Worm (Caenorhabditis elegans) whole organism, L3 larva: Measurements from ENCODE around the gene rpm-1.
A peak's percentile ranks its signal among the peaks of the same experiment; 100 is the strongest.

Source experiments
- R02D3.7 ChIP-seq: fragments of 150-350 bp; optimal IDR thresholded peaks from 2 replicates; lab custom pipeline; 2014; ENCODE audit warnings: missing biosample characterization, missing genetic modification characterization
- ZK546.5 ChIP-seq: sonication (generic microtip); optimal IDR thresholded peaks from 2 replicates; lab custom pipeline; 2017; ENCODE audit warnings: missing biosample characterization, missing genetic modification characterization
- ceh-16 ChIP-seq: sonication (generic microtip); optimal IDR thresholded peaks from 2 replicates; lab custom pipeline; 2017; ENCODE audit warnings: missing biosample characterization, missing genetic modification characterization
- ceh-82 ChIP-seq: fragments of 150-350 bp; optimal IDR thresholded peaks from 2 replicates; lab custom pipeline; 2014; ENCODE audit warnings: missing biosample characterization, missing genetic modification characterization
- daf-12 ChIP-seq: fragments of 150-350 bp; optimal IDR thresholded peaks from 2 replicates; lab custom pipeline; 2014; ENCODE audit warnings: missing biosample characterization, missing genetic modification reagents, missing genetic modification characterization
- egl-27 ChIP-seq: sonication (generic microtip); optimal IDR thresholded peaks from 4 replicates; lab custom pipeline; 2017; ENCODE audit warnings: missing biosample characterization, missing genetic modification reagents, missing genetic modification characterization
- egl-5 ChIP-seq: fragments of 150-350 bp; optimal IDR thresholded peaks from 2 replicates; lab custom pipeline; 2017; ENCODE audit warnings: missing biosample characterization, missing genetic modification reagents, missing genetic modification characterization, inconsistent platforms
- elt-2 ChIP-seq: sonication (generic microtip); optimal IDR thresholded peaks from 2 replicates; lab custom pipeline; 2016; ENCODE audit warnings: missing genetic modification reagents, mild to moderate bottlenecking, missing genetic modification characterization, missing compliant biosample characterization
- fkh-10 ChIP-seq: sonication (generic microtip); optimal IDR thresholded peaks from 2 replicates; lab custom pipeline; 2017; ENCODE audit warnings: missing biosample characterization, missing genetic modification reagents, missing genetic modification characterization
- fkh-2 ChIP-seq: fragments of 150-350 bp; optimal IDR thresholded peaks from 2 replicates; lab custom pipeline; 2014; ENCODE audit warnings: missing biosample characterization, missing genetic modification reagents, missing genetic modification characterization
- fos-1 ChIP-seq: fragments of 150-350 bp; optimal IDR thresholded peaks from 2 replicates; lab custom pipeline; 2014; ENCODE audit warnings: missing biosample characterization, missing genetic modification characterization
- hmg-11 ChIP-seq: sonication (generic microtip); optimal IDR thresholded peaks from 2 replicates; lab custom pipeline; 2016; ENCODE audit warnings: missing genetic modification characterization, missing compliant biosample characterization
- lin-39 ChIP-seq: fragments of 150-350 bp; optimal IDR thresholded peaks from 2 replicates; lab custom pipeline; 2018; ENCODE audit warnings: missing biosample characterization, missing genetic modification reagents, missing genetic modification characterization
- mdl-1 ChIP-seq: fragments of 150-350 bp; optimal IDR thresholded peaks from 2 replicates; lab custom pipeline; 2014; ENCODE audit warnings: missing biosample characterization, missing genetic modification characterization
- mml-1 ChIP-seq: fragments of 150-350 bp; sonication (generic microtip); optimal IDR thresholded peaks from 3 replicates; lab custom pipeline; 2014; ENCODE audit warnings: missing biosample characterization, missing genetic modification characterization
- nfya-1 ChIP-seq: sonication (generic microtip); optimal IDR thresholded peaks from 2 replicates; lab custom pipeline; 2017; ENCODE audit warnings: missing genetic modification characterization, mild to moderate bottlenecking, missing compliant biosample characterization, antibody characterized with exemption, moderate library complexity; ENCODE audit not compliant: insufficient read depth
- nhr-11 ChIP-seq: fragments of 150-350 bp; optimal IDR thresholded peaks from 2 replicates; lab custom pipeline; 2014; ENCODE audit warnings: missing biosample characterization, missing genetic modification characterization
- nhr-25 ChIP-seq: sonication (generic microtip); optimal IDR thresholded peaks from 2 replicates; lab custom pipeline; 2017; ENCODE audit warnings: missing biosample characterization, missing genetic modification characterization
- nhr-28 ChIP-seq: fragments of 150-350 bp; optimal IDR thresholded peaks from 2 replicates; lab custom pipeline; 2014; ENCODE audit warnings: missing biosample characterization, missing genetic modification characterization
- nhr-43 ChIP-seq: sonication (generic microtip); optimal IDR thresholded peaks from 2 replicates; lab custom pipeline; 2016; ENCODE audit warnings: mild to moderate bottlenecking, missing genetic modification characterization, missing compliant biosample characterization; ENCODE audit not compliant: poor library complexity, severe bottlenecking
- nhr-67 ChIP-seq: fragments of 150-350 bp; optimal IDR thresholded peaks from 2 replicates; lab custom pipeline; 2014; ENCODE audit warnings: missing biosample characterization, missing genetic modification characterization
- nhr-77 ChIP-seq: fragments of 150-350 bp; optimal IDR thresholded peaks from 2 replicates; lab custom pipeline; 2014; ENCODE audit warnings: missing biosample characterization, missing genetic modification characterization
- pha-4 ChIP-seq: fragments of 150-350 bp; optimal IDR thresholded peaks from 2 replicates; lab custom pipeline; 2014; ENCODE audit warnings: missing biosample characterization, missing genetic modification reagents, missing genetic modification characterization
- pqm-1 ChIP-seq: fragments of 150-350 bp; optimal IDR thresholded peaks from 2 replicates; lab custom pipeline; 2017; ENCODE audit warnings: missing biosample characterization, missing genetic modification characterization, inconsistent platforms
- sea-2 ChIP-seq: fragments of 150-350 bp; sonication (generic microtip); optimal IDR thresholded peaks from 4 replicates; lab custom pipeline; 2014; ENCODE audit warnings: missing biosample characterization, missing genetic modification reagents, missing genetic modification characterization
- skn-1 ChIP-seq: fragments of 150-350 bp; optimal IDR thresholded peaks from 2 replicates; lab custom pipeline; 2014; ENCODE audit warnings: missing biosample characterization, missing genetic modification characterization
- snpc-4 ChIP-seq: fragments of 150-350 bp; optimal IDR thresholded peaks from 2 replicates; lab custom pipeline; 2014; ENCODE audit warnings: missing biosample characterization, missing genetic modification characterization
- tbx-2 ChIP-seq: sonication (generic microtip); optimal IDR thresholded peaks from 2 replicates; lab custom pipeline; 2016; ENCODE audit warnings: mild to moderate bottlenecking, missing genetic modification characterization, missing compliant biosample characterization
- unc-39 ChIP-seq: sonication (generic microtip); optimal IDR thresholded peaks from 4 replicates; lab custom pipeline; 2017; ENCODE audit warnings: missing biosample characterization, missing genetic modification characterization
- ztf-11 ChIP-seq: fragments of 150-350 bp; optimal IDR thresholded peaks from 2 replicates; lab custom pipeline; 2014; ENCODE audit warnings: missing biosample characterization, missing genetic modification characterization
- ztf-4 ChIP-seq: fragments of 150-350 bp; optimal IDR thresholded peaks from 2 replicates; lab custom pipeline; 2014; ENCODE audit warnings: missing biosample characterization, missing genetic modification characterization

The rpm-1 gene

DNA sequence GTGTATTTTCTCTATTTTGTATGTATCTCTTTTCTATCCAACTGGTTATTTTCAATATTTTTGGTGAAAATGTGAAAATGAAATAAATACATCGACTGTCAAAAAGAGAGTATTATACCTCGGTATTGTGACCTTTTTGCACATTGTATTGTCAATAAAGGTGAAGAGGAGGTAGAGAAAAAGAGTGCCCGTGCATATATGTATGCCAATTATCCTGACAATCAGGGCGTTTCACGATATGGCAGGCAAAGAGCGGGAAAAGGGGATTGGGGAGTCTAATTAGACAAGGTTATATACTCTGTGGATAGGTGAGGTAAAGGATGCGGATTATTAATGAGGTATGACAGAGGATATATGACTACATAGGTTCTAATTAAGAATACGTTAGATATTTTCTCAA lies 22.9 kb downstream of the rpm-1 start:
- no peak for TF ChIP-seq ceh-82 (tag; lab: Kevin White, UChicago)
- no peak for TF ChIP-seq fos-1 (tag; lab: Kevin White, UChicago)
- TF ChIP-seq egl-27 (tag; lab: Kevin White, UChicago): no peak
- TF ChIP-seq ceh-16 (tag; lab: Kevin White, UChicago): no peak
- peak; percentile 44 for TF ChIP-seq pha-4 (tag; lab: Kevin White, UChicago)
- no peak for TF ChIP-seq lin-39 (tag; lab: Kevin White, UChicago)
- TF ChIP-seq nhr-77 (tag; lab: Kevin White, UChicago): no peak
- no peak for TF ChIP-seq elt-2 (tag; lab: Kevin White, UChicago)
- TF ChIP-seq, all 47 proteins: peak for 1

DNA sequence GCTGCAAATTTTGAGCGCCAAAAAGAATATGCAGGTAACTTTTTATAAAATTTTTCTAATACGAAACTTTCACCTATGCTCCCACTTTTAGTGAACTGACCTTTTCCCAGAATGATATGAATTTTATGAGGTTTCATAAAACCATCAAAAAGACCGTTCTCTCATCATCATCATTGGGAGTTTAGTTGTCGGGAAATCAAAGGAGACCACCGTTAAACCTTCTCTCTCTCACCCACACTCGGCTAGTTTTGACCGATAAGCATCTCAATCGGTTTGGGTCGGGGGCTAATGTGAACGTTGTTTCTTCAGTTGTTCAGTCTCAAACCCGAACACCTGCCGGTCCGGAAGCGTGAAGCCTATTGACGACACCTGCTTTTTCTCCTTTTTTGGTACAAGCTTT lies 23.5 kb downstream of the rpm-1 start:
- TF ChIP-seq elt-2 (tag; lab: Kevin White, UChicago) (peak; percentile 25), unc-39 (tag; lab: Kevin White, UChicago) (no peak), lin-39 (tag; lab: Kevin White, UChicago) (no peak), nhr-28 (tag; lab: Kevin White, UChicago) (no peak), tbx-2 (no peak), egl-5 (tag; lab: Kevin White, UChicago) (no peak), mml-1 (tag; lab: Kevin White, UChicago) (no peak), R02D3.7 (tag; lab: Kevin White, UChicago) (no peak)

DNA sequence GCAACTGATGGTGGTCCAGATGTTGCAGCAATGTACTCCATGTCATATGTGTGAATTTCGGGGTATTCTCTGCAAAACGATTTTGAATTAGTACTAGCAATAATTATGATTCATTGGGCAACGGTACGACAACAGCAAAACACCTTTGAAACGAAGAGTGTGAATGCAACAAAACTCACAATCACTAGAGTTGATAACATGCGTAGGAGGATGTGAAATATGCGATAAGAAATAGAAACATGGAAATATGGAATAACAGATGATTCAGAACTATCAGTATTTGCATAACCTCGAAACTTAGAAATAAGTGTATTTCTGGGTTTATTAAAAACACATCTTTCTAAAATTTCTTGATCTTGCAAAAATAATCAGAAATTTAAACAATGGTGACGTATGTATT lies 24.3 kb downstream of the rpm-1 start:
- no peak for TF ChIP-seq nhr-25
- peak; percentile 86 for TF ChIP-seq pqm-1 (tag; lab: Kevin White, UChicago)
- TF ChIP-seq elt-2 (tag; lab: Kevin White, UChicago): peak; percentile 53

DNA sequence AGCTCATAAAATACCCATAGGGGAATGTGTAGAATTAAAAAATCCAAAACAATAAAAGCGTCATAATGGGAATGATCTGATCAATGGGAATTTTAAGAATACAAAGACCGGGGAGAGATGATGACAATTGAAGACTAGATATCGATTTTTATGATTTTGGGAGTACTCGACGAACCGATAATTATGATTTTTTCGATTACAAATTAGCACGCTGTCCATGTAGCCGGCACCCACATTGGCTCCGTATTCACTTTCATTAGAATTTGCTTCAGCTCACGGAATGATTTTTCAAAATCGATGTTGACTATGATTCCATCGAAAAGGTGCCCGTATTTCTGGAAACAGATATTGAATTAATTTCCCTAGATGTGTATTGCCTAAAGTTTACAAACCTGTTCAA lies 26.9 kb downstream of the rpm-1 start:
- TF ChIP-seq mml-1 (tag; lab: Kevin White, UChicago) (no peak), skn-1 (tag; lab: Kevin White, UChicago) (no peak), fkh-10 (GFP tag; lab: Kevin White, UChicago) (no peak), nfya-1 (tag; lab: Kevin White, UChicago) (no peak), nhr-25 (no peak), nhr-43 (tag; lab: Kevin White, UChicago) (no peak), elt-2 (tag; lab: Kevin White, UChicago) (no peak), ztf-11 (tag; lab: Kevin White, UChicago) (no peak)
- TF ChIP-seq, all 47 proteins: peak for 0

DNA sequence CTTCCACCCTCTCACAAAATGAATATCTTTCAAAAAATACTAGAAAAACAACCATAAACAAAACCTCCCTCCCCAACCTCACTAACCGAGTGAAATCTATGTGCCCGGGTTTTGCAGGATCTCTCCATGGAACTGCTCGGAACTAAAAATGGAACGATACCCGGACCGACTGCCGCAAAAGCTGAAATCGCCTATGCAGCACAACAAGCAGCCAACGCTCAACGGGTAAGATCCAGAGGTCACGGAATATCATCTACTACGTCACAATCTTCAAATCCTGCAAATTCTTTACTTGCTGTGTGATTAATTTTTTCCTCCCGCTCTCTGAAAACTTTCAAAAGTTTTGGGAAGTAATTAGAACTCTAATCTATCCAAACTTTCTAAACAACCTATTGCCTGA lies 30.4 kb downstream of the rpm-1 start:
- TF ChIP-seq daf-12: no peak
- TF ChIP-seq ZK546.5 (tag; lab: Kevin White, UChicago): no peak
- TF ChIP-seq fkh-10 (GFP tag; lab: Kevin White, UChicago): no peak
- TF ChIP-seq pqm-1 (tag; lab: Kevin White, UChicago): no peak
- TF ChIP-seq fkh-2 (tag; lab: Kevin White, UChicago): no peak
- no peak for TF ChIP-seq fos-1 (tag; lab: Kevin White, UChicago)
- TF ChIP-seq R02D3.7 (tag; lab: Kevin White, UChicago): no peak
- no peak for TF ChIP-seq snpc-4 (tag; lab: Kevin White, UChicago)
- no peak for TF ChIP-seq nhr-43 (tag; lab: Kevin White, UChicago)
- no peak for TF ChIP-seq nhr-11
- no peak for TF ChIP-seq ceh-82 (tag; lab: Kevin White, UChicago)

DNA sequence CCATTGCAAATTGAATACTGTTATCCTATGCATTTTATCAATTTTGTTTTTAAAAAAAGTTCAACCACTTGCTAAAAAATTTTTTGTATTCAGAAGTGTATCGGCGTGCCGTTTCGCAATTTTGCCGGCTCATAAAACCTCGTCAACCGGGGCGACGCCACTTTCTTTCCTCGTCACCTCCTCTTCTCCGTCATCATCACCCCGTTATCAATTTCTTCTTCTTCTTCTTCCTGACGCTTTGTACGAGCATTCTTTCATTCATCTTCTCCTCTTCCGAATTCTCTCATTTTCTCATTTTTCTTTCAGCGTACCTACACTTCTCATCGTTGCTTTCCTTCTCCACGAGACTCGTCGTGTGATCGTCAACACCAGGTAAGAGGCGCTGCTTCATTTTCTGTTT lies 33.5 kb downstream of the rpm-1 start, which contains the start of gene sup-37:
TSS of gene sup-37 (plus strand) at position 301 of the 400 bp plus-strand sequence.
- TF ChIP-seq ztf-4 (tag; lab: Kevin White, UChicago) (no peak), nhr-67 (tag; lab: Kevin White, UChicago) (no peak), hmg-11 (tag; lab: Kevin White, UChicago) (no peak), nhr-43 (tag; lab: Kevin White, UChicago) (no peak), unc-39 (tag; lab: Kevin White, UChicago) (no peak), elt-2 (tag; lab: Kevin White, UChicago) (no peak), pqm-1 (tag; lab: Kevin White, UChicago) (no peak), mdl-1 (tag; lab: Kevin White, UChicago) (no peak), sea-2 (GFP tag; lab: Kevin White, UChicago) (no peak), lin-39 (tag; lab: Kevin White, UChicago) (no peak), snpc-4 (tag; lab: Kevin White, UChicago) (no peak), daf-12 (no peak), egl-5 (tag; lab: Kevin White, UChicago) (no peak), fkh-2 (tag; lab: Kevin White, UChicago) (no peak)
- TF ChIP-seq, all 47 proteins: peak for 0
